Worm (Caenorhabditis elegans) whole organism, L4 larva: ENCODE measurements around the gene M70.3.

Source experiments
- aha-1 ChIP-seq: fragments of 150-350 bp; peaks from one replicate; lab custom pipeline; 2014; ENCODE audit warnings: missing biosample characterization, missing genetic modification characterization
- aly-2 ChIP-seq: sonication (generic microtip); optimal IDR thresholded peaks from 2 replicates; lab custom pipeline; 2018; ENCODE audit warnings: missing biosample characterization, missing genetic modification characterization
- arid-1 ChIP-seq: fragments of 200-800 bp; sonication (Bioruptor generic); conservative IDR thresholded peaks from 2 replicates; pipeline ENCODE4 v1.3.6; 2022; ENCODE audit warnings: missing genetic modification reagents, missing genetic modification characterization, missing compliant biosample characterization
- ceh-44 ChIP-seq: fragments of 200-800 bp; sonication (Bioruptor generic); IDR thresholded peaks from 2 replicates; pipeline ENCODE4 v1.3.6; 2022; ENCODE audit warnings: missing genetic modification reagents, missing genetic modification characterization, missing compliant biosample characterization
- daf-12 ChIP-seq: fragments of 150-350 bp; optimal IDR thresholded peaks from 2 replicates; lab custom pipeline; 2014; ENCODE audit warnings: missing biosample characterization, missing genetic modification reagents, missing genetic modification characterization
- dmd-6 ChIP-seq: fragments of 200-800 bp; sonication (Bioruptor generic); IDR thresholded peaks from 2 replicates; pipeline ENCODE4 v1.3.6; 2022; ENCODE audit warnings: missing genetic modification reagents, missing genetic modification characterization, missing compliant biosample characterization
- hif-1 ChIP-seq, 2 experiments: sonication (generic microtip); optimal IDR thresholded peaks; 2 replicates each; lab custom pipeline; 2016 to 2017; ENCODE audit warnings: missing compliant biosample characterization in 2 of 2, missing genetic modification characterization in 2 of 2, missing genetic modification reagents in 2 of 2, missing genotype in 2 of 2, mild to moderate bottlenecking in 1 of 2
- hlh-11 ChIP-seq: fragments of 200-800 bp; sonication (Bioruptor generic); optimal IDR thresholded peaks from 2 replicates; lab custom pipeline; 2018; ENCODE audit warnings: mild to moderate bottlenecking, missing genetic modification characterization, missing compliant biosample characterization
- jun-1 ChIP-seq: fragments of 150-350 bp; optimal IDR thresholded peaks from 2 replicates; lab custom pipeline; 2014; ENCODE audit warnings: missing biosample characterization, missing genetic modification reagents, missing genetic modification characterization
- lin-39 ChIP-seq: fragments of 150-350 bp; optimal IDR thresholded peaks from 2 replicates; lab custom pipeline; 2014; ENCODE audit warnings: missing biosample characterization, missing genetic modification reagents, missing genetic modification characterization
- lsy-2 ChIP-seq, 2 experiments: fragments of 150-350 bp in 1 of 2; sonication (generic microtip) in 1 of 2; optimal IDR thresholded peaks; 2 replicates each; lab custom pipeline; 2014 to 2017; ENCODE audit warnings: missing biosample characterization in 2 of 2, missing genetic modification characterization in 2 of 2
- madf-5 ChIP-seq, 2 experiments: fragments of 200-800 bp; sonication (Bioruptor generic); IDR thresholded peaks; 2 replicates each; pipeline ENCODE4 v1.3.6; 2022; ENCODE audit warnings: missing compliant biosample characterization in 2 of 2, missing genetic modification characterization in 2 of 2
- mdl-1 ChIP-seq, 2 experiments: fragments of 150-350 bp in 1 of 2; sonication (generic microtip) in 1 of 2; optimal IDR thresholded peaks; 2 replicates each; lab custom pipeline; 2014 to 2017; ENCODE audit warnings: missing biosample characterization in 2 of 2, missing genetic modification characterization in 2 of 2
- mxl-3 ChIP-seq: fragments of 200-800 bp; sonication (Bioruptor generic); optimal IDR thresholded peaks from 2 replicates; lab custom pipeline; 2018; ENCODE audit warnings: mild to moderate bottlenecking, missing genetic modification characterization, missing compliant biosample characterization
- nhr-102 ChIP-seq: sonication (generic microtip); optimal IDR thresholded peaks from 2 replicates; lab custom pipeline; 2016; ENCODE audit warnings: mild to moderate bottlenecking, missing genetic modification characterization, moderate library complexity, missing compliant biosample characterization
- nhr-111 ChIP-seq: fragments of 200-800 bp; sonication (Bioruptor generic); optimal IDR thresholded peaks from 2 replicates; lab custom pipeline; 2018; ENCODE audit warnings: mild to moderate bottlenecking, missing genetic modification characterization, missing compliant biosample characterization
- nhr-28 ChIP-seq: fragments of 150-350 bp; optimal IDR thresholded peaks from 2 replicates; lab custom pipeline; 2014; ENCODE audit warnings: missing biosample characterization, missing genetic modification characterization
- pqm-1 ChIP-seq: sonication (generic microtip); optimal IDR thresholded peaks from 2 replicates; lab custom pipeline; 2017; ENCODE audit warnings: missing biosample characterization, missing genetic modification characterization
- tag-97 ChIP-seq: fragments of 200-800 bp; sonication (Bioruptor generic); IDR thresholded peaks from 2 replicates; pipeline ENCODE4 v1.3.6; 2022; ENCODE audit warnings: missing genetic modification characterization, missing compliant biosample characterization
- unc-62 ChIP-seq, 3 experiments: fragments of 150-350 bp in 1 of 3; sonication (generic microtip); optimal IDR thresholded peaks in 2 of 3; peaks in 1 of 3; 1 replicate in 1 of 3; 2 replicates in 2 of 3; lab custom pipeline; 2014 to 2017; ENCODE audit warnings: missing biosample characterization in 3 of 3, missing genetic modification characterization in 3 of 3, missing genetic modification reagents in 3 of 3, missing genotype in 1 of 3

Gene M70.3

DNA sequence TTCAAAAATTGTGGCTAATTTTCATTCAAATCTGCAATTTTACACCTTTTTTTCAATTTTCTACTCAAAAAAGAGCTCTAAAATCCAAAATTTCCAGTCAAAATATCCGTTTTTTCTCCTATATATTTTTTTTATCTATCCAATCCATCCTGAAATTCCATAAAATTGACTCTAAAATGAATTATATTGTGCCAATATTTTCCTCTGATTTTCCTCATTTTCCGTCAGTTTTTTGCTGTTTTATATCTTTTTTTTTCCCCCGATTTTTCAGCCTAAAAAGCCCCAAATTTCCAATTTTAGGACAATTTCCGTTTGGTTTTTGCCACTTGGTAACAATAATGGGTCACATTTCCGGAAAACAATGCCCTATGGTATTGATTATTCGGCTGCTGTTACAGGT is 43.5 kb downstream of the M70.3 start, which contains the start of gene Y71G10AR.4:
Gene Y71G10AR.4, plus strand, starts transcription at position 301 of the 400 bp plus-strand sequence.
- TF ChIP-seq pqm-1 (tag; lab: Kevin White, UChicago) = no peak
- peak; percentile 12 for TF ChIP-seq aha-1
- TF ChIP-seq, all 104 proteins: peak for 1

- TF ChIP-seq dmd-6 (GFP tag; lab: Robert Waterston, UW) = 0 out of 2 replicates have a peak, but pooled peaks have one; percentile 6
- peak; percentile 19 for TF ChIP-seq hlh-11 (tag; lab: Kevin White, UChicago)
- peak; percentile 96 for TF ChIP-seq nhr-28 (tag; lab: Kevin White, UChicago)
- TF ChIP-seq madf-5 (GFP tag; IDR thresholded peaks at IDR 0.05; lab: Robert Waterston, UW) = no peak
- peak in 1 of 2 experiments; percentile 37 for TF ChIP-seq mdl-1 (tag; optimal IDR thresholded peaks at IDR 0.05; lab: Kevin White, UChicago)
- peak; percentile 86 for TF ChIP-seq mxl-3 (GFP tag; lab: Kevin White, UChicago)
- no peak for TF ChIP-seq tag-97
- peak; percentile 13 for TF ChIP-seq nhr-102 (tag; lab: Kevin White, UChicago)
- TF ChIP-seq daf-12 (tag; lab: Kevin White, UChicago) = no peak
Measured at ce11 chrIV:2195598-2195997, 46.7 kb downstream of the M70.3 start.

DNA sequence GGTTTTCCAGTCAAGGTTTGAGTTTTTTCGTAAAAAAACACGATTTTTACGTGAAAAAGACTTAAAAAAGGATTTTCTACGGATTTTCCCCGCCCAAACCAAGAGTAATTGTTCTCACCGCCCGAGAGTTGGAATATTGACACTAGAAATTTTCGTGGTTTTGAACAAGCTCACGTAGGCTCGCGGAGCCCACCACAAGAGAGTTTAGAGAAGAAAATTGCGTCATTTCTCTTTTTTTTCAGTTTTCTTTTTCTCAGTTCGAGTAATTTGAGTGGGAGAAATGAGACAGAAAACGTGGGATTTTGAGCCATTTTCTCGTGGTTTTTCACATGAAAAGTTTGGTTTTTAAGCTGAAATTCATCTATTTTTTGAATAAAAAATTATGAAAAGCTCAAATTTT is 48.7 kb downstream of the M70.3 start:
- TF ChIP-seq hif-1 (tag; optimal IDR thresholded peaks at IDR 0.05; lab: Kevin White, UChicago) (peak in 1 of 2 experiments; percentile 79), unc-62 (GFP tag; optimal IDR thresholded peaks at IDR 0.05 in 1 of 2; lab: Kevin White, UChicago) (peak in 1 of 2 experiments; percentile 68), unc-62 (tag; optimal IDR thresholded peaks at IDR 0.05; lab: Kevin White, UChicago) (no peak), aly-2 (tag; lab: Kevin White, UChicago) (no peak)

DNA sequence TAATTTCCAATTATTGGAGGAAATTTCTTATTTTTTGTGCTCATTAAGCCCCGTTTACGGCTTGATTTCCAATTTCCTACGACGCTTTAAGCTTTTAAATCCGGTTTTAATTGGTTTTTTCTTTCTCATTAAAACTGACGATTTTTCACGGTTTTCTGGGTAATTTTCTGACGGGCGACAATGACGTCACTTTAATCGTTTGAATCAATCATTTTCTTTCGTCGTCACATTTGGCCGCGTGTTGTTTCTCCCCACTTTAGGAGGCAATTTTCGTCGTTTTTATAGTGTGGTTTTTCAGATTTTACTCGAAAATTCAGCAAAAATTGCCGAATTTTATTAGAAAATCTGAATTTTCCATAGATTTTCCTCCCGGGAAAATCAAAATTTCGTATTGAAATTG is 49.2 kb downstream of the M70.3 start:
- no peak for TF ChIP-seq lin-39 (tag; lab: Kevin White, UChicago)
- peak; percentile 26 for TF ChIP-seq nhr-28 (tag; lab: Kevin White, UChicago)
- no peak for TF ChIP-seq arid-1 (GFP tag; lab: Robert Waterston, UW)
- TF ChIP-seq lsy-2 (tag; optimal IDR thresholded peaks at IDR 0.05; lab: Kevin White, UChicago) = peak in 1 of 2 experiments; percentile 5
- no peak for TF ChIP-seq jun-1 (tag; lab: Kevin White, UChicago)
- TF ChIP-seq ceh-44 (GFP tag; lab: Robert Waterston, UW) = no peak
- TF ChIP-seq nhr-111 (GFP tag; lab: Kevin White, UChicago) = no peak
